Fruit fly (Drosophila melanogaster) whole organism, prepupa: ENCODE measurements around the gene Pdxk.

Experiments
- CG10669 ChIP-seq: fragments of 200-800 bp; sonication (Bioruptor generic); optimal IDR thresholded peaks from 3 replicates; lab custom pipeline; 2018; ENCODE audit warnings: missing biosample characterization, mild to moderate bottlenecking, missing genetic modification characterization, moderate library complexity
- CG3032 ChIP-seq: fragments of 200-800 bp; optimal IDR thresholded peaks from 2 replicates; lab custom pipeline; 2019; ENCODE audit warnings: missing biosample characterization, mild to moderate bottlenecking, missing genetic modification characterization, moderate library complexity
- CG9139 ChIP-seq: fragments of 200-800 bp; sonication (Bioruptor generic); optimal IDR thresholded peaks from 3 replicates; lab custom pipeline; 2017; ENCODE audit warnings: missing biosample characterization, mild to moderate bottlenecking, missing genetic modification characterization
- Ets21C ChIP-seq: fragments of 200-800 bp; sonication (Bioruptor generic); optimal IDR thresholded peaks from 3 replicates; lab custom pipeline; 2016; ENCODE audit warnings: missing biosample characterization, missing genetic modification characterization
- Gug ChIP-seq: fragments of 200-800 bp; sonication (Bioruptor generic); IDR thresholded peaks from 2 replicates; pipeline ENCODE4 v1.3.6; 2022; ENCODE audit warnings: missing biosample characterization, missing genetic modification characterization
- Hr38 ChIP-seq: sonication (Bioruptor generic); optimal IDR thresholded peaks from 2 replicates; lab custom pipeline; 2016; ENCODE audit warnings: missing biosample characterization, missing genetic modification characterization
- Hr39 ChIP-seq: fragments of 200-800 bp; sonication (Bioruptor generic); optimal IDR thresholded peaks from 2 replicates; lab custom pipeline; 2016; ENCODE audit warnings: missing biosample characterization, missing genetic modification characterization
- Smox ChIP-seq: fragments of 200-800 bp; sonication (Bioruptor generic); optimal IDR thresholded peaks from 3 replicates; lab custom pipeline; 2016; ENCODE audit warnings: missing biosample characterization, missing genetic modification characterization

- TF ChIP-seq CG3032 (tag; lab: Kevin White, UChicago) (peak; percentile 53), Smox (GFP tag; lab: Kevin White, UChicago) (no peak), Ets21C (no peak), Gug (GFP tag; lab: Robert Waterston, UW) (no peak), Hr38 (GFP tag; lab: Kevin White, UChicago) (no peak), CG9139 (peak; percentile 36), CG10669 (peak; percentile 10), Hr39 (GFP tag; lab: Kevin White, UChicago) (no peak)
Observed at dm6 chr3L:9357830-9358712, 2.0 kb upstream of the Pdxk start.
